Fruit fly (Drosophila melanogaster) whole organism, prepupa: ENCODE results near the gene CG9095.

ENCODE experiments used
- Blimp-1 ChIP-seq: fragments of 200-800 bp; sonication (Bioruptor generic); optimal IDR thresholded peaks from 3 replicates; lab custom pipeline; 2017; ENCODE audit warnings: missing biosample characterization, missing genetic modification characterization, mild to moderate bottlenecking, moderate library complexity, missing genetic modification reagents
- CG11294 ChIP-seq: fragments of 200-800 bp; sonication (Bioruptor generic); IDR thresholded peaks from 2 replicates; pipeline ENCODE4 v1.3.6; 2022; ENCODE audit warnings: missing biosample characterization, missing genetic modification characterization
- CG11762 ChIP-seq: fragments of 200-800 bp; sonication (Bioruptor generic); optimal IDR thresholded peaks from 3 replicates; lab custom pipeline; 2016; ENCODE audit warnings: missing biosample characterization, missing genetic modification characterization; ENCODE audit not compliant: insufficient read depth
- CG15336 ChIP-seq: fragments of 200-800 bp; sonication (Bioruptor generic); IDR thresholded peaks from 2 replicates; pipeline ENCODE4 v1.3.6; 2022; ENCODE audit warnings: missing biosample characterization, missing genetic modification characterization
- CG32006 ChIP-seq: fragments of 200-800 bp; sonication (Bioruptor generic); optimal IDR thresholded peaks from 3 replicates; lab custom pipeline; 2017; ENCODE audit warnings: missing biosample characterization, mild to moderate bottlenecking, missing genetic modification characterization
- CG34406 ChIP-seq: fragments of 200-800 bp; sonication (Bioruptor generic); optimal IDR thresholded peaks from 3 replicates; lab custom pipeline; 2016; ENCODE audit warnings: missing biosample characterization, missing genetic modification characterization
- CG3919 ChIP-seq: fragments of 200-800 bp; sonication (Bioruptor generic); optimal IDR thresholded peaks from 3 replicates; lab custom pipeline; 2016; ENCODE audit warnings: missing biosample characterization, missing genetic modification characterization
- CG6163 ChIP-seq: fragments of 200-800 bp; sonication (Bioruptor generic); IDR thresholded peaks from 3 replicates; pipeline ENCODE4 v1.3.6; 2022; ENCODE audit warnings: missing biosample characterization, missing genetic modification characterization
- CG6276 ChIP-seq: fragments of 200-800 bp; sonication (Bioruptor generic); optimal IDR thresholded peaks from 2 replicates; lab custom pipeline; 2017; ENCODE audit warnings: missing biosample characterization, mild to moderate bottlenecking, missing genetic modification characterization
- CG6808 ChIP-seq: fragments of 200-800 bp; sonication (Bioruptor generic); optimal IDR thresholded peaks from 3 replicates; lab custom pipeline; 2017; ENCODE audit warnings: missing biosample characterization, missing genetic modification characterization, mild to moderate bottlenecking, moderate library complexity, missing genetic modification reagents
- CG6854 ChIP-seq: fragments of 200-800 bp; sonication (Bioruptor generic); optimal IDR thresholded peaks from 2 replicates; lab custom pipeline; 2017; ENCODE audit warnings: missing biosample characterization, mild to moderate bottlenecking, missing genetic modification characterization
- CG8119 ChIP-seq: fragments of 200-800 bp; sonication (Bioruptor generic); IDR thresholded peaks from 3 replicates; pipeline ENCODE4 v1.3.6; 2022; ENCODE audit warnings: missing biosample characterization, missing genetic modification characterization
- CG8319 ChIP-seq: fragments of 200-800 bp; sonication (Bioruptor generic); optimal IDR thresholded peaks from 3 replicates; lab custom pipeline; 2016; ENCODE audit warnings: missing biosample characterization, missing genetic modification characterization
- Eip75B ChIP-seq: fragments of 200-800 bp; sonication (Bioruptor generic); optimal IDR thresholded peaks from 3 replicates; lab custom pipeline; 2016; ENCODE audit warnings: missing biosample characterization, missing genetic modification characterization
- Eip78C ChIP-seq: fragments of 200-800 bp; sonication (Bioruptor generic); peaks from one replicate; lab custom pipeline; 2016; ENCODE audit warnings: missing biosample characterization, missing genetic modification characterization
- Gug ChIP-seq: fragments of 200-800 bp; sonication (Bioruptor generic); IDR thresholded peaks from 2 replicates; pipeline ENCODE4 v1.3.6; 2022; ENCODE audit warnings: missing biosample characterization, missing genetic modification characterization
- Hr39 ChIP-seq: fragments of 200-800 bp; sonication (Bioruptor generic); optimal IDR thresholded peaks from 2 replicates; lab custom pipeline; 2016; ENCODE audit warnings: missing biosample characterization, missing genetic modification characterization
- Hr4 ChIP-seq: fragments of 200-800 bp; sonication (Bioruptor generic); optimal IDR thresholded peaks from 3 replicates; lab custom pipeline; 2016; ENCODE audit warnings: missing biosample characterization, missing genetic modification characterization
- Lpt ChIP-seq: fragments of 200-800 bp; sonication (Bioruptor generic); optimal IDR thresholded peaks from 3 replicates; lab custom pipeline; 2016; ENCODE audit warnings: missing biosample characterization, missing genetic modification characterization
- Met ChIP-seq: fragments of 200-800 bp; sonication (Bioruptor generic); optimal IDR thresholded peaks from 3 replicates; lab custom pipeline; 2016; ENCODE audit warnings: missing biosample characterization, missing genetic modification characterization
- Sox102F ChIP-seq: fragments of 200-800 bp; sonication (Bioruptor generic); optimal IDR thresholded peaks from 2 replicates; lab custom pipeline; 2016; ENCODE audit warnings: missing biosample characterization, mild to moderate bottlenecking, missing genetic modification characterization
- achi ChIP-seq: fragments of 200-800 bp; sonication (Bioruptor generic); optimal IDR thresholded peaks from 3 replicates; lab custom pipeline; 2016; ENCODE audit warnings: missing biosample characterization, missing genetic modification characterization
- cyc ChIP-seq: fragments of 200-800 bp; sonication (Bioruptor generic); optimal IDR thresholded peaks from 3 replicates; lab custom pipeline; 2016; ENCODE audit warnings: missing biosample characterization, missing genetic modification characterization
- dac ChIP-seq: fragments of 200-800 bp; sonication (Bioruptor generic); optimal IDR thresholded peaks from 2 replicates; lab custom pipeline; 2017; ENCODE audit warnings: missing biosample characterization, mild to moderate bottlenecking, missing genetic modification characterization
- eg ChIP-seq: fragments of 200-800 bp; sonication (Bioruptor generic); IDR thresholded peaks from 3 replicates; pipeline ENCODE4 v1.3.6; 2022; ENCODE audit warnings: missing biosample characterization, missing genetic modification characterization
- esn ChIP-seq: fragments of 200-800 bp; sonication (Bioruptor generic); optimal IDR thresholded peaks from 2 replicates; lab custom pipeline; 2016; ENCODE audit warnings: missing biosample characterization, mild to moderate bottlenecking, missing genetic modification characterization, moderate library complexity
- fd85E ChIP-seq: fragments of 200-800 bp; sonication (Bioruptor generic); optimal IDR thresholded peaks from 3 replicates; lab custom pipeline; 2016; ENCODE audit warnings: missing biosample characterization, missing genetic modification characterization
- net ChIP-seq: fragments of 200-800 bp; sonication (Bioruptor generic); optimal IDR thresholded peaks from 3 replicates; lab custom pipeline; 2016; ENCODE audit warnings: missing biosample characterization, missing genetic modification characterization
- pdm3 ChIP-seq: fragments of 200-800 bp; sonication (Bioruptor generic); optimal IDR thresholded peaks from 3 replicates; lab custom pipeline; 2016; ENCODE audit warnings: missing biosample characterization, missing genetic modification characterization
- salr ChIP-seq, 2 experiments: fragments of 200-800 bp; sonication (Bioruptor generic); optimal IDR thresholded peaks; 3 replicates each; lab custom pipeline; 2016 to 2018; ENCODE audit warnings: missing biosample characterization in 2 of 2, missing genetic modification characterization in 2 of 2, mild to moderate bottlenecking in 1 of 2
- ss ChIP-seq, 2 experiments: fragments of 200-800 bp; sonication (Bioruptor generic); optimal IDR thresholded peaks; 2 replicates in 1 of 2; 3 replicates in 1 of 2; lab custom pipeline; 2017 to 2018; ENCODE audit warnings: mild to moderate bottlenecking in 2 of 2, missing biosample characterization in 2 of 2, missing genetic modification characterization in 2 of 2, moderate library complexity in 1 of 2
- svp ChIP-seq: fragments of 200-800 bp; sonication (Bioruptor generic); peaks from one replicate; lab custom pipeline; 2016; ENCODE audit warnings: missing biosample characterization, missing genetic modification characterization
- topi ChIP-seq: fragments of 200-800 bp; sonication (Bioruptor generic); optimal IDR thresholded peaks from 3 replicates; lab custom pipeline; 2016; ENCODE audit warnings: missing biosample characterization, missing genetic modification characterization

CG9095 gene

dm6 chrX:15156286-15156685 is 6.7 kb downstream of the CG9095 start (continued):
- TF ChIP-seq Gug = peak; percentile 53
- TF ChIP-seq CG11294 (GFP tag; lab: Robert Waterston, UW) = peak; percentile 25; the same call in 1 of the 2 replicates
- peak; percentile 7 for TF ChIP-seq CG34406 (GFP tag; lab: Kevin White, UChicago)
- peak; percentile 1 for TF ChIP-seq CG11762
- 0 out of 3 replicates have a peak, but pooled peaks have one; percentile 29 for TF ChIP-seq CG6163
- no peak for TF ChIP-seq ss (GFP tag; optimal IDR thresholded peaks at IDR 0.05; lab: Kevin White, UChicago)
- TF ChIP-seq CG6808 (GFP tag; lab: Kevin White, UChicago) = no peak

DNA sequence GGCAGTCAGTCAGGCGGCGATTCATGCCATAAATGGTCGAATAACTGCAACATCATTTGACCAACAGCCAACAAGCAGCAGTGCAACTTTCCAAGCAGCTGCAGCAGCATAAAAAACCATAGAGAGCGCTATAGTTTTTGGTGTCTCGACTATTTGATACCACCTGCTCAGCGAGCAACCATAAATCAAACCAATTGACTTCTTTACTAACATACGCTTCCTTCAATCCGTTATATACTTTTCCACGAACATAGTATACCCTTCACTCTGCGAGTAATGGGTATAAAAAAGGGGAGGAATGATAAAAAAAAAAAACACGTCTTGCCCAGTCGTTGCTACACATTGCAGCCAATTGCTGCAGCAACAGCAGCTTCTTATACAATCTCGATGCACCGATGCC is 11.0 kb downstream of the CG9095 start:
- TF ChIP-seq salr (GFP tag; optimal IDR thresholded peaks at IDR 0.05; lab: Kevin White, UChicago) (no peak), eg (GFP tag; lab: Robert Waterston, UW) (peak; percentile 62; the same call in 2 of the 3 replicates), achi (GFP tag; lab: Kevin White, UChicago) (peak; percentile 5), CG6276 (GFP tag; lab: Kevin White, UChicago) (peak; percentile 28), Eip78C (GFP tag; lab: Kevin White, UChicago) (peak; percentile 42), Hr4 (GFP tag; lab: Kevin White, UChicago) (peak; percentile 57), Sox102F (GFP tag; lab: Kevin White, UChicago) (no peak), CG3919 (GFP tag; lab: Kevin White, UChicago) (peak; percentile 28), CG32006 (GFP tag; lab: Kevin White, UChicago) (peak; percentile 47), net (no peak), Lpt (GFP tag; lab: Kevin White, UChicago) (peak; percentile 38), CG15336 (GFP tag; lab: Robert Waterston, UW) (peak; percentile 50; the same call in 1 of the 2 replicates), CG6163 (peak; percentile 70), pdm3 (peak; percentile 21), CG6854 (GFP tag; lab: Kevin White, UChicago) (no peak), dac (GFP tag; lab: Kevin White, UChicago) (no peak), svp (GFP tag; lab: Kevin White, UChicago) (peak; percentile 10), CG8119 (GFP tag; lab: Robert Waterston, UW) (peak; percentile 48; the same call in 1 of the 3 replicates)

- TF ChIP-seq Met (GFP tag; lab: Kevin White, UChicago) = peak; percentile 15
- TF ChIP-seq esn = peak; percentile 25
- peak; percentile 11 for TF ChIP-seq Hr39 (GFP tag; lab: Kevin White, UChicago)
- no peak for TF ChIP-seq CG3919 (GFP tag; lab: Kevin White, UChicago)
- peak; percentile 64 for TF ChIP-seq svp (GFP tag; lab: Kevin White, UChicago)
- TF ChIP-seq CG32006 (GFP tag; lab: Kevin White, UChicago) = peak; percentile 18
- peak; percentile 16 for TF ChIP-seq topi (GFP tag; lab: Kevin White, UChicago)
- TF ChIP-seq cyc (GFP tag; lab: Kevin White, UChicago) = no peak
- TF ChIP-seq Blimp-1 (GFP tag; lab: Kevin White, UChicago) = peak; percentile 52
- TF ChIP-seq Eip78C (GFP tag; lab: Kevin White, UChicago) = peak; percentile 64
- TF ChIP-seq Eip75B (GFP tag; lab: Kevin White, UChicago) = no peak
- TF ChIP-seq fd85E (GFP tag; lab: Kevin White, UChicago) = no peak
Observed at dm6 chrX:15150261-15150660, 12.8 kb downstream of the CG9095 start.

- TF ChIP-seq Sox102F (GFP tag; lab: Kevin White, UChicago) = no peak
- TF ChIP-seq ss (GFP tag; optimal IDR thresholded peaks at IDR 0.05; lab: Kevin White, UChicago) = no peak
- TF ChIP-seq Blimp-1 (GFP tag; lab: Kevin White, UChicago) = peak; percentile 45
Observed at dm6 chrX:15147069-15147468, 16.0 kb downstream of the CG9095 start.

- TF ChIP-seq Eip78C (GFP tag; lab: Kevin White, UChicago) (peak; percentile 2), CG8319 (GFP tag; lab: Kevin White, UChicago) (peak; percentile 71), pdm3 (no peak)
Observed at dm6 chrX:15143267-15143830, 19.7 kb downstream of the CG9095 start.
